Worm (Caenorhabditis elegans) whole organism, L4 larva: ENCODE data around the gene ivph-3.

Experiments used
- cey-2 ChIP-seq: sonication (generic microtip); optimal IDR thresholded peaks from 3 replicates; lab custom pipeline; 2017; ENCODE audit warnings: missing genetic modification characterization, mild to moderate bottlenecking, missing compliant biosample characterization, antibody characterized with exemption, borderline replicate concordance; ENCODE audit not compliant: insufficient read depth
- hlh-30 ChIP-seq: sonication (generic microtip); optimal IDR thresholded peaks from 2 replicates; lab custom pipeline; 2017; ENCODE audit warnings: antibody characterized with exemption, mild to moderate bottlenecking, missing genetic modification characterization, missing compliant biosample characterization; ENCODE audit not compliant: insufficient read depth
- lim-7 ChIP-seq: fragments of 200-800 bp; sonication (Bioruptor generic); IDR thresholded peaks from 2 replicates; pipeline ENCODE4 v1.3.6; 2022; ENCODE audit warnings: missing genetic modification characterization, missing compliant biosample characterization
- madf-9 ChIP-seq: fragments of 200-800 bp; sonication (Bioruptor generic); conservative IDR thresholded peaks from 2 replicates; pipeline ENCODE4 v1.3.6; 2022; ENCODE audit warnings: missing genetic modification reagents, missing genetic modification characterization, missing compliant biosample characterization
- nhr-10 ChIP-seq: fragments of 150-350 bp; optimal IDR thresholded peaks from 2 replicates; lab custom pipeline; 2014; ENCODE audit warnings: missing biosample characterization, missing genetic modification characterization
- nhr-25 ChIP-seq: sonication (generic microtip); optimal IDR thresholded peaks from 2 replicates; lab custom pipeline; 2017; ENCODE audit warnings: missing genetic modification characterization, mild to moderate bottlenecking, missing compliant biosample characterization, antibody characterized with exemption, moderate library complexity, borderline replicate concordance; ENCODE audit not compliant: insufficient read depth
- nhr-48 ChIP-seq: sonication (generic microtip); optimal IDR thresholded peaks from 2 replicates; lab custom pipeline; 2016; ENCODE audit warnings: mild to moderate bottlenecking, missing genetic modification characterization, missing compliant biosample characterization
- pqm-1 ChIP-seq: sonication (generic microtip); optimal IDR thresholded peaks from 2 replicates; lab custom pipeline; 2017; ENCODE audit warnings: missing biosample characterization, missing genetic modification characterization
- zag-1 ChIP-seq: fragments of 150-350 bp; optimal IDR thresholded peaks from 2 replicates; lab custom pipeline; 2014; ENCODE audit warnings: missing biosample characterization, missing genetic modification characterization
- zfp-3 ChIP-seq: fragments of 200-800 bp; sonication (Bioruptor generic); conservative IDR thresholded peaks from 2 replicates; pipeline ENCODE4 v1.3.6; 2022; ENCODE audit warnings: missing genetic modification reagents, missing genetic modification characterization, missing compliant biosample characterization

DNA sequence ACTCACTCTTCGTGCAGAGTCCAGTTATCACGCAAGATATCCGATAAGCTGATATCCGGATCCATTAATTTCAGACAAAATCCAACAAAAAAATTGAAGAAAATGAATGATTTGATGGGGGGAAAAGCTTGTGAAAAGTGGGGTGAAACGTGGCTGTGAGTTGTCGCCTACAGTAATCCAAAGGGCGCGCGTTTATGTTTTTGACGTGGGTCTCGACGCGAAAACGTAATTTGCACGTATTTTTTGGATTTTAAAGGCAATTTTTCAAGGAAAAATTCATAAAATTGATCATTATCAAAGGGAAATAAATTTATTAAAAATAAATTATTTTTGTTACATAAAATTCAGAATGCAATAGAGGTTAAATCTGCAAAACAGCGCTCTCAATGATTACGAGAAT, 44.7 kb upstream of the ivph-3 start, which contains the start of gene Y54G2A.73:
- no peak for TF ChIP-seq madf-9
- no peak for TF ChIP-seq zfp-3
- no peak for TF ChIP-seq pqm-1 (tag; lab: Kevin White, UChicago)
- TF ChIP-seq zag-1 (tag; lab: Kevin White, UChicago) = no peak
- no peak for TF ChIP-seq nhr-25 (tag; lab: Kevin White, UChicago)
- no peak for TF ChIP-seq nhr-48 (tag; lab: Kevin White, UChicago)
- no peak for TF ChIP-seq nhr-10
- TF ChIP-seq lim-7 = no peak
- TF ChIP-seq hlh-30 (tag; lab: Kevin White, UChicago) = no peak
- TF ChIP-seq cey-2 (tag; lab: Kevin White, UChicago) = no peak
